Worm (Caenorhabditis elegans): ENCODE measurements around the gene srv-8.
"Not testable (repeated sequence)": the region's sequence is repeated elsewhere in the genome, so short reads cannot be mapped to it uniquely, and the experiment has no call there.

The srv-8 gene

DNA sequence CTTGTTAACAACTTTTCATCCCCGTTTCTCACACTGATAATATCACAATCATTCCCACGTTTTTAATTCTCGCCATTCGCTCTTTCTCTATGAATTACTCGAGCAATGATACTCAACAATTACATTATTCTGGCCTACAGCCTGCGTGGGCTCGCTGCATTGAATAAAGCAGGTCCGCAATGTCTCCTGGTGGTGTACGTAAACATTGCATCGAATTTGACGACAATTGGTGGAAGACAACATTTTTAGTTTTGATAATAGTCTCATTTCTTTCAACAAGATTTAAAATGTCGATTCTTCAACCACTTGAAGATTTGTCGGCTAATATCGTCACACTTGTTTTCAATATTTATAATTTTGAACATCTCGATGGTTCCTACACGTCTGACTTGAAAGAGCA, 38.8 kb upstream of the srv-8 start, which contains the start of gene bath-39:
bath-39 (plus strand) TSS at position 137 of the 400 bp plus-strand sequence.
- TF ChIP-seq egl-27 (tag; optimal IDR thresholded peaks at IDR 0.05) (no peak), T20F7.1 (GFP tag; optimal IDR thresholded peaks at IDR 0.05) (peak; percentile 0), hlh-30 (tag; optimal IDR thresholded peaks at IDR 0.05; ENCODE audit: insufficient read depth) (peak; percentile 8), zag-1 (tag; optimal IDR thresholded peaks at IDR 0.05) (no peak), nhr-42 (GFP tag; IDR thresholded peaks at IDR 0.05) (no peak), nhr-6 (tag; optimal IDR thresholded peaks at IDR 0.05) (peak; percentile 19), dve-1 (tag; optimal IDR thresholded peaks at IDR 0.05; ENCODE audit: insufficient read depth) (peak; percentile 8), dpl-1 (GFP tag; optimal IDR thresholded peaks at IDR 0.05) (peak; percentile 11), rbr-2 (tag; optimal IDR thresholded peaks at IDR 0.05) (peak; percentile 3), mes-2 (tag; optimal IDR thresholded peaks at IDR 0.05; ENCODE audit: poor library complexity, severe bottlenecking) (peak; percentile 53)

- TF ChIP-seq dpl-1 (GFP tag; optimal IDR thresholded peaks at IDR 0.05), result peak; percentile 35
- peak; percentile 52 for TF ChIP-seq nhr-6 (tag; optimal IDR thresholded peaks at IDR 0.05)
- TF ChIP-seq F44E2.7 (GFP tag; IDR thresholded peaks at IDR 0.05), result no peak
These were observed 37.3 kb upstream of the srv-8 start, which contains the start of gene F25H9.2 for ce11 chrV:13457858-13458257. F25H9.2 (plus strand) TSS chrV:13458083.

DNA sequence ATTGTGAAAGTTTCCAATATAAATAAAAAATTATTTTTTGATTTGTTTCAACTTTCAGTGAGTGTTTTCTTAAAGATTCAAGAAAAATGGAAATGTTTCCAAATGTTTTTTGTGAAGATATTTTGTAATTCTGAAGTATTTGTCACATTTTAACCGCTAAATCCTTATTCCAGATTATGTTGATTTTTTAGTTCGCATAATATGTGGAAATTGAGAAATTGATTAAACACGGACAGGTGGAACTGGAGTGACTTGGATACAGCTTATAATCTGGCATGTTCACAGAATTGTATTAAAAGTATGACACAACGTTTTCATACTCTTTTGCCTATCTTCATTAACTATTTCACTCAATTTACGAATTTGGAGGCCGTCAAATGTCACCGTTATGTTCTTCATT, 34.9 kb upstream of the srv-8 start, which contains the start of gene lurp-3:
lurp-3 (plus strand) TSS at position 301 of the 400 bp plus-strand sequence.
- TF ChIP-seq lir-3 (tag; optimal IDR thresholded peaks at IDR 0.05) (no peak), spr-1 (tag; optimal IDR thresholded peaks at IDR 0.05) (no peak), dve-1 (tag; optimal IDR thresholded peaks at IDR 0.05; ENCODE audit: insufficient read depth) (no peak), fos-1 (tag; optimal IDR thresholded peaks at IDR 0.05) (no peak), vab-7 (GFP tag; IDR thresholded peaks at IDR 0.05) (no peak), unc-62 (GFP tag; optimal IDR thresholded peaks at IDR 0.05 in 1 of 2) (no peak), unc-62 (tag; optimal IDR thresholded peaks at IDR 0.05) (no peak), aha-1 (tag) (no peak), R02D3.7 (tag; optimal IDR thresholded peaks at IDR 0.05) (no peak)

DNA sequence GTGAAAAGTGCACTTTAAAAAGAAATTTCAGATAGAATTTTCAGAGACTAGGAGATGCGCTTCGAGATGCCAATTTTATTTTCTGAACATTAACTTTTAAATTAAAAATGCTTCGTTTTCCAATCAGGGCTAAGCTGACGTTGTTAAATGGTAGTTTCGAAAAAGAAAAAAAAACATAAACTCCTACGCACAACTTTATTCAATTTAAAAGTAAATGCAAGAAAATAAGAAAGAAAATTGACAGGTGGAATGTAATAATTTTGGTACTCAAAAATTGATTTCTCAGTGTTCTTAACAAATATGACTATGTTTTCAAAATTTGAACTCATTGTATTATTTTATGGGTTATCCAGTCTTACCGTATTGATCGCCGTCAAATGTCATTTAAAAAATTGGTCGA, 32.8 kb upstream of the srv-8 start, which contains the start of gene lurp-2:
lurp-2 (plus strand) TSS at position 301 of the 400 bp plus-strand sequence.
- TF ChIP-seq pqm-1 (tag; optimal IDR thresholded peaks at IDR 0.05), result no peak
- no peak for TF ChIP-seq saeg-2 (GFP tag; IDR thresholded peaks at IDR 0.05)
- TF ChIP-seq aha-1 (tag), result no peak
- TF ChIP-seq ztf-7 (tag; optimal IDR thresholded peaks at IDR 0.05), result no peak

ce11 chrV:13445229-13445949, 24.8 kb upstream of the srv-8 start, which contains the start of gene Y2H9A.4:
Y2H9A.4 (plus strand) TSS chrV:13445899.
- TF ChIP-seq nhr-28 (tag; optimal IDR thresholded peaks at IDR 0.05), result peak; percentile 84
- peak; percentile 37 for TF ChIP-seq pqm-1 (tag; optimal IDR thresholded peaks at IDR 0.05)
- no peak for TF ChIP-seq daf-16 (GFP tag; optimal IDR thresholded peaks at IDR 0.05)
- peak; percentile 93 for TF ChIP-seq daf-16 (tag; optimal IDR thresholded peaks at IDR 0.05)
- no peak for TF ChIP-seq cey-2 (tag; optimal IDR thresholded peaks at IDR 0.05; ENCODE audit: borderline replicate concordance, insufficient read depth)
- TF ChIP-seq nhr-6 (tag; optimal IDR thresholded peaks at IDR 0.05), result peak; percentile 29
- TF ChIP-seq unc-62 (GFP tag; optimal IDR thresholded peaks at IDR 0.05 in 1 of 2), result peak in 1 of 2 experiments; percentile 94
- TF ChIP-seq unc-62 (tag; optimal IDR thresholded peaks at IDR 0.05), result no peak
- no peak for TF ChIP-seq arid-1 (GFP tag; conservative IDR thresholded peaks at IDR 0.05)
- TF ChIP-seq egl-43 (GFP tag; IDR thresholded peaks at IDR 0.05), result no peak
- TF ChIP-seq dve-1 (tag; optimal IDR thresholded peaks at IDR 0.05; ENCODE audit: insufficient read depth), result peak; percentile 36
- no peak for TF ChIP-seq hlh-11 (tag; optimal IDR thresholded peaks at IDR 0.05)

ce11 chrV:13443535-13443934, 23.0 kb upstream of the srv-8 start, which contains the start of gene Y2H9A.6:
Y2H9A.6 (plus strand) TSS chrV:13443835.
- TF ChIP-seq php-3 (GFP tag; IDR thresholded peaks at IDR 0.05); madf-5 (GFP tag; IDR thresholded peaks at IDR 0.05); attf-4 (tag; optimal IDR thresholded peaks at IDR 0.05): not testable (repeated sequence)
